Fruit fly (Drosophila melanogaster): ENCODE results near the gene CG17568.

The CG17568 gene

dm6 chr2L:19190195-19190594, 8.7 kb upstream of the CG17568 start, which contains the start of gene drl (continued):
- TF ChIP-seq Deaf1 (tag; optimal IDR thresholded peaks at IDR 0.05) (peak; percentile 92), CG12744 (GFP tag; optimal IDR thresholded peaks at IDR 0.05) (peak; percentile 5), Asciz (GFP tag; optimal IDR thresholded peaks at IDR 0.05) (peak; percentile 12), CG1792 (GFP tag; optimal IDR thresholded peaks at IDR 0.05) (no peak), Tbp (GFP tag; optimal IDR thresholded peaks at IDR 0.05) (no peak), Hey (tag; optimal IDR thresholded peaks at IDR 0.05) (peak; percentile 13), CrebB (tag; optimal IDR thresholded peaks at IDR 0.05) (peak; percentile 44), CG7928 (GFP tag; optimal IDR thresholded peaks at IDR 0.05) (no peak), CG6765 (GFP tag; optimal IDR thresholded peaks at IDR 0.05) (peak; percentile 34), Atf-2 (GFP tag; optimal IDR thresholded peaks at IDR 0.05) (no peak), CG8290 (GFP tag; optimal IDR thresholded peaks at IDR 0.05) (peak; percentile 5), CG8290 (tag; optimal IDR thresholded peaks at IDR 0.05) (peak in 1 of 2 experiments; percentile 81), CG12155 (GFP tag; optimal IDR thresholded peaks at IDR 0.05) (no peak), h (optimal IDR thresholded peaks at IDR 0.05) (no peak), onecut (GFP tag; IDR thresholded peaks at IDR 0.05) (peak; percentile 27; the same call in 1 of the 2 replicates), al (GFP tag; IDR thresholded peaks at IDR 0.05) (no peak), hkb (optimal IDR thresholded peaks at IDR 0.05) (no peak), hkb (GFP tag; IDR thresholded peaks at IDR 0.05) (peak; percentile 63), CG9215 (GFP tag; IDR thresholded peaks at IDR 0.05) (no peak), odd (GFP tag; optimal IDR thresholded peaks at IDR 0.05) (peak; percentile 54), Elba2 (GFP tag; optimal IDR thresholded peaks at IDR 0.05) (peak; percentile 62), nerfin-2 (GFP tag; IDR thresholded peaks at IDR 0.05; ENCODE audit: partially characterized antibody) (no peak; the same call in 1 of the 2 replicates), CG11247 (GFP tag; IDR thresholded peaks at IDR 0.05) (peak; percentile 6; the same call in 1 of the 2 replicates), zf30C (GFP tag; optimal IDR thresholded peaks at IDR 0.05) (peak; percentile 35), CG32532 (GFP tag; IDR thresholded peaks at IDR 0.05) (peak; percentile 17; the same call in 1 of the 2 replicates), Kr (GFP tag; optimal IDR thresholded peaks at IDR 0.05) (peak; percentile 47), CG4730 (GFP tag; IDR thresholded peaks at IDR 0.05) (no peak), MESR4 (GFP tag; optimal IDR thresholded peaks at IDR 0.05) (peak; percentile 3), BtbVII (GFP tag; optimal IDR thresholded peaks at IDR 0.05) (peak; percentile 14), D (optimal IDR thresholded peaks at IDR 0.05) (peak; percentile 69), D (GFP tag; optimal IDR thresholded peaks at IDR 0.05) (no peak), seq (GFP tag; IDR thresholded peaks at IDR 0.05) (peak; percentile 30; the same call in 1 of the 2 replicates), wdn (GFP tag; IDR thresholded peaks at IDR 0.05) (peak; percentile 46; the same call in 1 of the 2 replicates), CG2712 (tag; optimal IDR thresholded peaks at IDR 0.05) (peak; percentile 44), Fer2 (tag; optimal IDR thresholded peaks at IDR 0.05) (no peak), Hr78 (GFP tag; optimal IDR thresholded peaks at IDR 0.05) (peak in 1 of 2 experiments; percentile 11), CG10543 (GFP tag; optimal IDR thresholded peaks at IDR 0.05) (peak; percentile 38), CG13287 (GFP tag; IDR thresholded peaks at IDR 0.05; ENCODE audit: partially characterized antibody) (peak; percentile 60; the same call in 1 of the 2 replicates), Side (GFP tag; optimal IDR thresholded peaks at IDR 0.05) (peak; percentile 25), Fer3 (tag; optimal IDR thresholded peaks at IDR 0.05) (peak; percentile 29), cato (GFP tag; optimal IDR thresholded peaks at IDR 0.05; ENCODE audit: borderline replicate concordance) (no peak), CG7556 (GFP tag; optimal IDR thresholded peaks at IDR 0.05) (no peak), CG15696 (tag; optimal IDR thresholded peaks at IDR 0.05) (no peak), CG10462 (GFP tag; optimal IDR thresholded peaks at IDR 0.05) (no peak), HmgD (GFP tag; optimal IDR thresholded peaks at IDR 0.05) (peak; percentile 23), nau (GFP tag; optimal IDR thresholded peaks at IDR 0.05) (peak; percentile 52), CG15269 (tag; optimal IDR thresholded peaks at IDR 0.05) (no peak), NFAT (GFP tag; IDR thresholded peaks at IDR 0.05) (0 out of 2 replicates have a peak, but pooled peaks have one; percentile 34), gsb-n (tag; optimal IDR thresholded peaks at IDR 0.05) (peak; percentile 79), lov (optimal IDR thresholded peaks at IDR 0.05) (no peak), lov (GFP tag; IDR thresholded peaks at IDR 0.05) (peak; percentile 72; the same call in 1 of the 3 replicates), maf-S (GFP tag; optimal IDR thresholded peaks at IDR 0.05) (peak; percentile 10)
